Fruit fly (Drosophila melanogaster): ENCODE results near the gene CG5958.
A peak's percentile ranks its signal among the peaks of the same experiment; 100 is the strongest.

The CG5958 gene

DNA sequence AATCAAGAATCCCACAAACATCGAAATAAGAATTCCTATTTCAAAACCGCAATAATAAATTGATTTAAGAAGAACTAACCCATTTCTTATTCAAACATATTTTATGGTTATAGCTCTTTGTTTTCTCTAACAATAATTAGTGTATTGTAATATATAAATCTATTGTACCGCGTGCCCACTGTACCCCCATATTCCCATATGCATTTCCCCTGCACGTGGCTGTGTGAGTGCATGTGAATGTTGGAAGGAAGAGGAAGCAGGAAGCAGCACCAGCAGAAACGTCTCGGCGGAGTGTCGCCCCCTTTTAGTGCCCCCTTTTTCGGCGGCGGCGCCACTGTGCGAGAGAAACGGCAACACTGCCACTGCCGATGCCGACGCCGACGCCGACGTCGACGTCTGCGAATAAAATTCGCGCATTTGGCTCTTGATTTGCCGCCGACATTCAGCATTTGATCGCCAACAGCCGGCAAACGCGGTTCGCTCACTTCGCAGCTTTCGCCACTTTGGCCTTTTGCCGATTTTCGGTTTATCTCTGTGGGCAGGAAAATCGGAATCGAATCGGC lies 9.9 kb downstream of the CG5958 start (continued):
- no peak for TF ChIP-seq CG3995 (GFP tag; optimal IDR thresholded peaks at IDR 0.05)
- no peak for TF ChIP-seq Gsc (GFP tag; IDR thresholded peaks at IDR 0.05)
- TF ChIP-seq ro (GFP tag; IDR thresholded peaks at IDR 0.05): no peak
- TF ChIP-seq CG6254 (GFP tag; optimal IDR thresholded peaks at IDR 0.05): peak; percentile 43
- no peak for TF ChIP-seq chn (GFP tag; optimal IDR thresholded peaks at IDR 0.05)
- TF ChIP-seq B-H1 (GFP tag; IDR thresholded peaks at IDR 0.05): no peak
- TF ChIP-seq CG14014 (GFP tag; IDR thresholded peaks at IDR 0.05): 0 out of 2 replicates have a peak, but pooled peaks have one; percentile 28
- TF ChIP-seq kah (GFP tag; optimal IDR thresholded peaks at IDR 0.05): no peak
- TF ChIP-seq Awh (GFP tag; IDR thresholded peaks at IDR 0.05): 0 out of 2 replicates have a peak, but pooled peaks have one; percentile 39
- TF ChIP-seq CG7839 (tag; optimal IDR thresholded peaks at IDR 0.05): no peak
- no peak for TF ChIP-seq tin (GFP tag; optimal IDR thresholded peaks at IDR 0.05)
- no peak for TF ChIP-seq klu (GFP tag; IDR thresholded peaks at IDR 0.05)
- peak; percentile 38; the same call in 1 of the 2 replicates for TF ChIP-seq lmd (GFP tag; IDR thresholded peaks at IDR 0.05)
- peak; percentile 59 for TF ChIP-seq Ets65A (GFP tag)
- TF ChIP-seq h (optimal IDR thresholded peaks at IDR 0.05): no peak
- TF ChIP-seq CG4820 (GFP tag; optimal IDR thresholded peaks at IDR 0.05): no peak
- TF ChIP-seq Rfx (GFP tag; IDR thresholded peaks at IDR 0.05): peak; percentile 65
- TF ChIP-seq Meics (GFP tag; optimal IDR thresholded peaks at IDR 0.05): peak; percentile 39
- TF ChIP-seq CG15601 (tag; optimal IDR thresholded peaks at IDR 0.05): no peak
- TF ChIP-seq br (optimal IDR thresholded peaks at IDR 0.05): no peak
- TF ChIP-seq corto (GFP tag; optimal IDR thresholded peaks at IDR 0.05): peak; percentile 69
- peak; percentile 38; the same call in 1 of the 2 replicates for TF ChIP-seq MBD-R2 (GFP tag; IDR thresholded peaks at IDR 0.05)
- TF ChIP-seq CG12769 (tag; optimal IDR thresholded peaks at IDR 0.05): peak; percentile 50
- no peak for TF ChIP-seq lola (GFP tag; optimal IDR thresholded peaks at IDR 0.05)
- TF ChIP-seq CG4854 (GFP tag; optimal IDR thresholded peaks at IDR 0.05): no peak
- TF ChIP-seq CG13424 (tag; optimal IDR thresholded peaks at IDR 0.05): peak; percentile 36
- TF ChIP-seq CG7372 (GFP tag; IDR thresholded peaks at IDR 0.05): no peak; the same call in 1 of the 2 replicates
- no peak for TF ChIP-seq Hr51 (GFP tag; optimal IDR thresholded peaks at IDR 0.05)
- peak; percentile 7 for TF ChIP-seq CG10209 (GFP tag; optimal IDR thresholded peaks at IDR 0.05)
- TF ChIP-seq schlank (tag; optimal IDR thresholded peaks at IDR 0.05): no peak
- TF ChIP-seq CG12071 (GFP tag; optimal IDR thresholded peaks at IDR 0.05): no peak
- no peak for TF ChIP-seq her (GFP tag; optimal IDR thresholded peaks at IDR 0.05)
- TF ChIP-seq sr (GFP tag; IDR thresholded peaks at IDR 0.05): no peak
- TF ChIP-seq HLH4C (GFP tag; IDR thresholded peaks at IDR 0.05; ENCODE audit: partially characterized antibody): no peak
- TF ChIP-seq HmgZ (tag; optimal IDR thresholded peaks at IDR 0.05): peak; percentile 30
- TF ChIP-seq CG4404 (GFP tag; IDR thresholded peaks at IDR 0.05): peak; percentile 15; the same call in 1 of the 2 replicates
- no peak for TF ChIP-seq CG14965 (GFP tag; optimal IDR thresholded peaks at IDR 0.05; ENCODE audit: borderline replicate concordance)
- no peak for TF ChIP-seq CG10431 (GFP tag; optimal IDR thresholded peaks at IDR 0.05)
- TF ChIP-seq sd (tag; optimal IDR thresholded peaks at IDR 0.05): no peak
- peak; percentile 32 for TF ChIP-seq Xbp1 (GFP tag; optimal IDR thresholded peaks at IDR 0.05)
- peak; percentile 34 for TF ChIP-seq CG1603 (tag; optimal IDR thresholded peaks at IDR 0.05)
